Worm (Caenorhabditis elegans) whole organism, young adult: ENCODE results near the gene pat-12.

Source experiments
- Y53F4B.3 ChIP-seq: fragments of 200-800 bp; sonication (Bioruptor generic); IDR thresholded peaks from 2 replicates; pipeline ENCODE4 v1.3.6; 2022; ENCODE audit warnings: missing genetic modification reagents, missing genetic modification characterization, missing compliant biosample characterization
- ZK185.1 ChIP-seq: sonication (generic microtip); optimal IDR thresholded peaks from 2 replicates; lab custom pipeline; 2016; ENCODE audit warnings: mild to moderate bottlenecking, missing genetic modification characterization, missing compliant biosample characterization; ENCODE audit not compliant: poor library complexity, severe bottlenecking
- ceh-100 ChIP-seq: fragments of 200-800 bp; sonication (Bioruptor generic); IDR thresholded peaks from 2 replicates; pipeline ENCODE4 v1.3.6; 2022; ENCODE audit warnings: missing genetic modification reagents, missing genetic modification characterization, missing compliant biosample characterization
- chd-7 ChIP-seq: sonication (generic microtip); optimal IDR thresholded peaks from 2 replicates; lab custom pipeline; 2016; ENCODE audit warnings: mild to moderate bottlenecking, missing genetic modification characterization, moderate library complexity, missing compliant biosample characterization
- efl-1 ChIP-seq: fragments of 150-350 bp; optimal IDR thresholded peaks from 2 replicates; lab custom pipeline; 2014; ENCODE audit warnings: missing biosample characterization, missing genetic modification reagents, missing genetic modification characterization
- egl-18 ChIP-seq: fragments of 200-800 bp; sonication (Bioruptor generic); IDR thresholded peaks from 2 replicates; pipeline ENCODE4 v1.3.6; 2022; ENCODE audit warnings: missing genetic modification reagents, missing genetic modification characterization, missing compliant biosample characterization
- pha-4 ChIP-seq: fragments of 150-350 bp; sonication (generic microtip); optimal IDR thresholded peaks from 2 replicates; lab custom pipeline; 2014; ENCODE audit warnings: missing biosample characterization, missing genetic modification reagents, missing genetic modification characterization
- snpc-1.3 ChIP-seq: sonication (generic microtip); optimal IDR thresholded peaks from 2 replicates; lab custom pipeline; 2017; ENCODE audit warnings: missing genetic modification characterization, mild to moderate bottlenecking, missing compliant biosample characterization, antibody characterized with exemption, moderate library complexity, missing genotype, missing genetic modification reagents; ENCODE audit not compliant: insufficient read depth
- unc-62 ChIP-seq: fragments of 150-350 bp; optimal IDR thresholded peaks from 2 replicates; lab custom pipeline; 2014; ENCODE audit warnings: missing biosample characterization, missing genetic modification reagents, missing genetic modification characterization
- xnd-1 ChIP-seq: sonication (generic microtip); optimal IDR thresholded peaks from 2 replicates; lab custom pipeline; 2016; ENCODE audit warnings: missing genotype, missing genetic modification reagents, missing genetic modification characterization, missing compliant biosample characterization
- ztf-26 ChIP-seq: sonication (generic microtip); optimal IDR thresholded peaks from 2 replicates; lab custom pipeline; 2017; ENCODE audit warnings: missing genetic modification characterization, missing compliant biosample characterization

ce11 chrIII:782503-782902 lies 30.3 kb upstream of the pat-12 start:
- TF ChIP-seq snpc-1.3 (tag; lab: Kevin White, UChicago), result no peak
- TF ChIP-seq xnd-1 (tag; lab: Kevin White, UChicago), result no peak
- no peak for TF ChIP-seq chd-7
- TF ChIP-seq pha-4 (tag; lab: Kevin White, UChicago), result no peak
- TF ChIP-seq ztf-26 (tag; lab: Kevin White, UChicago), result no peak
- no peak for TF ChIP-seq ZK185.1
- TF ChIP-seq ceh-100 (GFP tag; lab: Robert Waterston, UW), result no peak
- no peak for TF ChIP-seq Y53F4B.3
- TF ChIP-seq egl-18, result no peak
- no peak for TF ChIP-seq unc-62 (GFP tag; lab: Kevin White, UChicago)
- TF ChIP-seq efl-1 (GFP tag; lab: Kevin White, UChicago), result no peak
